Worm (Caenorhabditis elegans) whole organism, L2 larva: ENCODE measurements around the gene T14A8.2.

ENCODE experiments used
- F13H6.1 ChIP-seq: sonication (generic microtip); optimal IDR thresholded peaks from 2 replicates; lab custom pipeline; 2016; ENCODE audit warnings: missing genetic modification characterization, missing compliant biosample characterization
- R02D3.7 ChIP-seq: fragments of 150-350 bp; optimal IDR thresholded peaks from 2 replicates; lab custom pipeline; 2014; ENCODE audit warnings: missing biosample characterization, missing genetic modification characterization
- ZK546.5 ChIP-seq: sonication (generic microtip); optimal IDR thresholded peaks from 2 replicates; lab custom pipeline; 2017; ENCODE audit warnings: missing biosample characterization, missing genetic modification characterization
- aly-2 ChIP-seq: fragments of 150-350 bp; optimal IDR thresholded peaks from 2 replicates; lab custom pipeline; 2014; ENCODE audit warnings: missing biosample characterization, missing genetic modification characterization
- ama-1 ChIP-seq: fragments of 150-350 bp; optimal IDR thresholded peaks from 2 replicates; lab custom pipeline; 2018; ENCODE audit warnings: inconsistent platforms
- blmp-1 ChIP-seq: sonication (generic microtip); optimal IDR thresholded peaks from 2 replicates; lab custom pipeline; 2017; ENCODE audit warnings: missing genetic modification characterization, mild to moderate bottlenecking, missing compliant biosample characterization, antibody characterized with exemption, moderate library complexity; ENCODE audit not compliant: insufficient read depth
- ceh-16 ChIP-seq: fragments of 150-350 bp; optimal IDR thresholded peaks from 2 replicates; lab custom pipeline; 2014; ENCODE audit warnings: missing biosample characterization, missing genetic modification characterization
- ceh-82 ChIP-seq: fragments of 150-350 bp; optimal IDR thresholded peaks from 2 replicates; lab custom pipeline; 2014; ENCODE audit warnings: missing biosample characterization, missing genetic modification characterization
- crh-2 ChIP-seq: sonication (generic microtip); optimal IDR thresholded peaks from 2 replicates; lab custom pipeline; 2017; ENCODE audit warnings: missing biosample characterization, missing genetic modification characterization
- dmd-4 ChIP-seq: sonication (generic microtip); optimal IDR thresholded peaks from 2 replicates; lab custom pipeline; 2017; ENCODE audit warnings: missing biosample characterization, missing genetic modification characterization
- elt-1 ChIP-seq: fragments of 150-350 bp; optimal IDR thresholded peaks from 2 replicates; lab custom pipeline; 2014; ENCODE audit warnings: missing biosample characterization, missing genetic modification characterization
- elt-3 ChIP-seq: sonication (generic microtip); optimal IDR thresholded peaks from 2 replicates; lab custom pipeline; 2017; ENCODE audit warnings: missing biosample characterization, missing genetic modification characterization
- fos-1 ChIP-seq: fragments of 150-350 bp; optimal IDR thresholded peaks from 2 replicates; lab custom pipeline; 2014; ENCODE audit warnings: missing biosample characterization, missing genetic modification characterization
- gmeb-1 ChIP-seq: fragments of 150-350 bp; optimal IDR thresholded peaks from 2 replicates; lab custom pipeline; 2014; ENCODE audit warnings: missing biosample characterization, missing genetic modification characterization
- lin-11 ChIP-seq: fragments of 150-350 bp; sonication (generic microtip); optimal IDR thresholded peaks from 2 replicates; lab custom pipeline; 2014; ENCODE audit warnings: missing biosample characterization, missing genetic modification characterization, inconsistent platforms, mixed read lengths
- lin-13 ChIP-seq: fragments of 150-350 bp; optimal IDR thresholded peaks from 2 replicates; lab custom pipeline; 2014; ENCODE audit warnings: missing biosample characterization, missing genetic modification reagents, missing genetic modification characterization
- lsy-2 ChIP-seq, 2 experiments: fragments of 150-350 bp in 1 of 2; sonication (generic microtip) in 1 of 2; optimal IDR thresholded peaks; 2 replicates each; lab custom pipeline; 2014 to 2017; ENCODE audit warnings: missing biosample characterization in 2 of 2, missing genetic modification characterization in 2 of 2
- mab-5 ChIP-seq: fragments of 150-350 bp; optimal IDR thresholded peaks from 2 replicates; lab custom pipeline; 2014; ENCODE audit warnings: missing biosample characterization, missing genetic modification characterization
- mbf-1 ChIP-seq: sonication (generic microtip); optimal IDR thresholded peaks from 2 replicates; lab custom pipeline; 2017; ENCODE audit warnings: missing biosample characterization, missing genetic modification characterization
- nhr-11 ChIP-seq: fragments of 150-350 bp; optimal IDR thresholded peaks from 2 replicates; lab custom pipeline; 2014; ENCODE audit warnings: missing biosample characterization, missing genetic modification characterization
- nhr-12 ChIP-seq: fragments of 150-350 bp; optimal IDR thresholded peaks from 2 replicates; lab custom pipeline; 2014; ENCODE audit warnings: missing biosample characterization, missing genetic modification characterization
- nhr-129 ChIP-seq: fragments of 150-350 bp; optimal IDR thresholded peaks from 2 replicates; lab custom pipeline; 2014; ENCODE audit warnings: missing biosample characterization, missing genetic modification characterization
- nhr-21 ChIP-seq: fragments of 150-350 bp; optimal IDR thresholded peaks from 2 replicates; lab custom pipeline; 2014; ENCODE audit warnings: missing biosample characterization, missing genetic modification characterization
- nhr-23 ChIP-seq: fragments of 150-350 bp; optimal IDR thresholded peaks from 2 replicates; lab custom pipeline; 2014; ENCODE audit warnings: missing biosample characterization, missing genetic modification reagents, missing genetic modification characterization
- nhr-237 ChIP-seq: fragments of 150-350 bp; optimal IDR thresholded peaks from 2 replicates; lab custom pipeline; 2014; ENCODE audit warnings: missing biosample characterization, missing genetic modification characterization
- nhr-25 ChIP-seq: fragments of 150-350 bp; sonication (generic microtip); optimal IDR thresholded peaks from 3 replicates; lab custom pipeline; 2014; ENCODE audit warnings: missing biosample characterization, missing genetic modification characterization
- nhr-6 ChIP-seq: fragments of 150-350 bp; optimal IDR thresholded peaks from 2 replicates; lab custom pipeline; 2014; ENCODE audit warnings: missing biosample characterization, missing genetic modification characterization
- nhr-77 ChIP-seq: fragments of 150-350 bp; optimal IDR thresholded peaks from 2 replicates; lab custom pipeline; 2014; ENCODE audit warnings: missing biosample characterization, missing genetic modification characterization
- peb-1 ChIP-seq: fragments of 150-350 bp; optimal IDR thresholded peaks from 2 replicates; lab custom pipeline; 2014; ENCODE audit warnings: missing biosample characterization, missing genetic modification characterization
- sem-4 ChIP-seq: fragments of 150-350 bp; optimal IDR thresholded peaks from 2 replicates; lab custom pipeline; 2014; ENCODE audit warnings: missing biosample characterization, missing genetic modification reagents, missing genetic modification characterization
- skn-1 ChIP-seq: sonication (generic microtip); optimal IDR thresholded peaks from 2 replicates; lab custom pipeline; 2017; ENCODE audit warnings: missing biosample characterization, missing genetic modification characterization
- sma-9 ChIP-seq, 2 experiments: fragments of 150-350 bp in 1 of 2; sonication (generic microtip) in 1 of 2; optimal IDR thresholded peaks; 2 replicates each; lab custom pipeline; 2014 to 2016; ENCODE audit warnings: missing genetic modification characterization in 2 of 2, mild to moderate bottlenecking in 1 of 2, missing biosample characterization in 1 of 2, missing compliant biosample characterization in 1 of 2, missing genetic modification reagents in 1 of 2, moderate library complexity in 1 of 2
- snpc-4 ChIP-seq: fragments of 150-350 bp; optimal IDR thresholded peaks from 2 replicates; lab custom pipeline; 2014; ENCODE audit warnings: missing biosample characterization, missing genetic modification characterization
- unc-39 ChIP-seq: fragments of 150-350 bp; optimal IDR thresholded peaks from 2 replicates; lab custom pipeline; 2014; ENCODE audit warnings: missing biosample characterization, missing genetic modification characterization
- unc-55 ChIP-seq: fragments of 150-350 bp; sonication (generic microtip); optimal IDR thresholded peaks from 3 replicates; lab custom pipeline; 2014; ENCODE audit warnings: missing biosample characterization, missing genetic modification reagents, missing genetic modification characterization
- unc-62 ChIP-seq: fragments of 150-350 bp; optimal IDR thresholded peaks from 2 replicates; lab custom pipeline; 2014; ENCODE audit warnings: missing biosample characterization, missing genetic modification reagents, missing genetic modification characterization
- zag-1 ChIP-seq: fragments of 150-350 bp; optimal IDR thresholded peaks from 2 replicates; lab custom pipeline; 2014; ENCODE audit warnings: missing biosample characterization, missing genetic modification characterization
- ztf-1 ChIP-seq: fragments of 200-800 bp; sonication (Bioruptor generic); conservative IDR thresholded peaks from 2 replicates; pipeline ENCODE4 v1.3.6; 2022; ENCODE audit warnings: missing genetic modification characterization, missing compliant biosample characterization
- ztf-11 ChIP-seq: sonication (generic microtip); optimal IDR thresholded peaks from 2 replicates; lab custom pipeline; 2017; ENCODE audit warnings: missing biosample characterization, missing genetic modification characterization
- ztf-4 ChIP-seq: fragments of 150-350 bp; optimal IDR thresholded peaks from 2 replicates; lab custom pipeline; 2014; ENCODE audit warnings: missing biosample characterization, missing genetic modification characterization

The T14A8.2 gene

DNA sequence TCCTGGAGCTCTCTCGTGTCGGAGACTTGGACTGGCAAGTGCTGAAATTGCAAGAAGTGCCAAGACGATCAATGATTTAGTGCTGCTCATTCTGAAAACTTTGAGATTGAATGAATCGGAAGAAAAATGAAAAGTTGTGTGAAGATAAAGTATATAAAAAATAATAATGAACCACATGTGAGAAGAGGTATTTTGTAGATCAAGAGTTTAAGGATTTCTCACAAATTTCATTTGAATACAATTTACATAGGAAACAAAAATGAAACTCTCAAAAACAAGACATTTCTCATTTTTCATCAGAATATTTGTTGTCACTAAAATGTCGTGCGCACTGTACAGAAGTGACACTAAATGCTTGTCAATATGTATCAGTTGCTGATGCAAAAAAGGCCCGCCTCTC lies at the start of gene T14A8.2:
T14A8.2 (minus strand) TSS at position 101 of the 400 bp plus-strand sequence.
- TF ChIP-seq zag-1 (tag; lab: Kevin White, UChicago): no peak
- TF ChIP-seq snpc-4 (tag; lab: Kevin White, UChicago): no peak
- no peak for TF ChIP-seq dmd-4
- TF ChIP-seq R02D3.7 (tag; lab: Kevin White, UChicago): no peak
- no peak for TF ChIP-seq elt-1 (tag; lab: Kevin White, UChicago)
- no peak for TF ChIP-seq aly-2 (tag; lab: Kevin White, UChicago)
- TF ChIP-seq F13H6.1: no peak
- TF ChIP-seq ztf-11 (tag; lab: Kevin White, UChicago): no peak
- TF ChIP-seq crh-2 (tag; lab: Kevin White, UChicago): no peak
- TF ChIP-seq nhr-77 (tag; lab: Kevin White, UChicago): no peak
- TF ChIP-seq unc-55 (GFP tag; lab: Kevin White, UChicago): no peak
- TF ChIP-seq ceh-82 (tag; lab: Kevin White, UChicago): no peak
- TF ChIP-seq lin-13 (GFP tag; lab: Kevin White, UChicago): no peak
- no peak for TF ChIP-seq unc-62
- no peak for TF ChIP-seq nhr-11

DNA sequence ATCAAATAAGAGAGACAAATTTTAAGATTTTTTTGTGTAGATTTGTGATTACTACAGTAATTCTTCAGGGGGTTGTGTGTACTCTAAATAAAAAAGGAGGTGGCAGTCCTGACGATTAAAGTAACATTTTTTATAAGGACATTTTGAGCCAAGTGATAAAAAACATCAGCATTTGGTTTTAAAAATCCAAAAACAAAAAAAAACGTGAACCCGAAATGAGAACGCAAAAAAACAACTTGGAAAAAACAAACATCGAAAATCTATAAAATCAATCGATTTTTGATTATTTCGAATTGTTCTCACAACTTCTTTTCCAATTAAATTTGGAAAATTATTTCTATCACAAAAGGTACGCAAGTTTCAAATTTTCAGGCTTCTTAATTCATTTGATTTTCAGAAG lies 48.0 kb upstream of the T14A8.2 start, which contains the start of gene T06C10.3:
T06C10.3 (plus strand) TSS at position 301 of the 400 bp plus-strand sequence.
- no peak for TF ChIP-seq ceh-16 (tag; lab: Kevin White, UChicago)
- TF ChIP-seq ztf-4: no peak
- no peak for TF ChIP-seq aly-2 (tag; lab: Kevin White, UChicago)
- TF ChIP-seq sem-4 (tag; lab: Kevin White, UChicago): no peak
- TF ChIP-seq crh-2 (tag; lab: Kevin White, UChicago): no peak
- TF ChIP-seq ztf-11 (tag; lab: Kevin White, UChicago): no peak
- no peak for TF ChIP-seq lin-11 (tag; lab: Kevin White, UChicago)
- TF ChIP-seq ztf-1: no peak
- TF ChIP-seq unc-55 (GFP tag; lab: Kevin White, UChicago): no peak
- no peak for TF ChIP-seq mab-5 (tag; lab: Kevin White, UChicago)
- no peak for TF ChIP-seq sma-9 (GFP tag; optimal IDR thresholded peaks at IDR 0.05; lab: Kevin White, UChicago)
- TF ChIP-seq sma-9 (tag; optimal IDR thresholded peaks at IDR 0.05; lab: Kevin White, UChicago): no peak
- TF ChIP-seq peb-1: no peak
- no peak for TF ChIP-seq F13H6.1
- TF ChIP-seq mbf-1 (tag; lab: Kevin White, UChicago): no peak

DNA sequence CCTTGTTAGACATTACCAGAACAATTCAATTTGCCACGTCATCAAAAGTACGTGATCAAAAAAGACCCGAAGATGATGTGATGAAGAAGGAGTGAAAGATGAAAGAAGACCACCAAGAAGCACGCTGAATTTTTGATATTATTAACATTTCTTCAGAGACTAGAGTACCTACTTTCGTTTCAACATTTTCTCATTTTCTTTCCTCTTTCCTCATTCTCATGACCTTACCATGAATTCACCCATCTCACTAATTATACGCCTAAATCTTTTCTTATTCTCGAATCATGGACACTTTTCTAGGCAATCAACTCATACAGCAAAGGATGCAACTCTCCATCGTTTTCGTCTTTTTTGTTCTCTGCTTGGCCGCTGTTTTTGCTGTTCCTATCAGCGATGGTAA lies 46.2 kb upstream of the T14A8.2 start, which contains the start of gene flp-10:
flp-10 (plus strand) TSS at position 301 of the 400 bp plus-strand sequence.
- TF ChIP-seq nhr-12 (tag; lab: Kevin White, UChicago) (no peak), peb-1 (no peak), skn-1 (tag; lab: Kevin White, UChicago) (no peak), lsy-2 (tag; optimal IDR thresholded peaks at IDR 0.05; lab: Kevin White, UChicago) (no peak), unc-62 (no peak), ceh-16 (tag; lab: Kevin White, UChicago) (no peak)

DNA sequence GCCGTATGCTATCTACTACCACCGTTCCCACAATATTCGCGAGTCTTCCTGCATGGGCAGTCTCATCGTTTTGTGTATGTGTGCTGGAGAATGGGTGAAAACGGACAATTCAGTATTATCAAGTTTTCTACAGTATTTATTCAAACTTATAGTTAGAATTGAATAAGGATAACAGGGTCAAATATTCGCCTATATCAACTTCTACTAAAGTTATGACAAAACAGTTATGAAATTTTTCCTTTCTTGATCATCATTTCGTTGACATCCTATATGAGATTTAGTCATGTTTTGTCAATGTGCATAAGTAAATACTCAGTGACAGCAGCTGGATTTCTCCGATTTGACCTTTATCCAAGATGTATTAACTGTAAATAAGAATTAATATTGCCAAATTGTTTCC lies 28.9 kb upstream of the T14A8.2 start:
- no peak for TF ChIP-seq unc-39 (tag; lab: Kevin White, UChicago)
- TF ChIP-seq nhr-6: no peak
- TF ChIP-seq ZK546.5 (tag; lab: Kevin White, UChicago): no peak
- TF ChIP-seq ztf-11 (tag; lab: Kevin White, UChicago): no peak
- no peak for TF ChIP-seq ztf-4
- no peak for TF ChIP-seq nhr-23 (tag; lab: Kevin White, UChicago)
- TF ChIP-seq nhr-11: no peak
- no peak for TF ChIP-seq R02D3.7 (tag; lab: Kevin White, UChicago)
- TF ChIP-seq crh-2 (tag; lab: Kevin White, UChicago): no peak
- no peak for TF ChIP-seq snpc-4 (tag; lab: Kevin White, UChicago)
- TF ChIP-seq blmp-1 (tag; lab: Kevin White, UChicago): no peak
- TF ChIP-seq ceh-82 (tag; lab: Kevin White, UChicago): no peak
- TF ChIP-seq ztf-1: no peak
- no peak for TF ChIP-seq nhr-237 (tag; lab: Kevin White, UChicago)
- no peak for TF ChIP-seq gmeb-1 (tag; lab: Kevin White, UChicago)
- no peak for TF ChIP-seq lin-11 (tag; lab: Kevin White, UChicago)

DNA sequence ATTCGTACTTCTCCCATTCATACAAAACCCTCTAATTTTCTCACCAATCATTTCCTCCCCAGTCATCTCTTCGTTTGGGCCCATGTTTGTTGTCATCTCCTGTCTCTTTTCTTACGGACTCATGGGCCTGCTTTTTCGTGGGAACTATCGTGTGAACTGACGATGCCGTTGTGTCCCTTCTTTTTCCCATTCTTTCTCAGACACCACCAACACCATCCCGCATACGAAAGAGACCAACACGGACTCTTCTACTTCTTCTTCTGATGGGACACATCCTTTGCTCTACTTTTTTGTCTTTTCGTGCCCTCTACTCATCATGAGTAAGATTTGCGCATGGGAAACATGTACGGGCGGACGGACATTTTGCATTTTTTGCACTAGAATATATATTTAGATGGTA lies 27.9 kb upstream of the T14A8.2 start:
- TF ChIP-seq mbf-1 (tag; lab: Kevin White, UChicago) (no peak), ama-1 (no peak), lin-11 (tag; lab: Kevin White, UChicago) (no peak), nhr-25 (tag; lab: Kevin White, UChicago) (no peak), elt-1 (tag; lab: Kevin White, UChicago) (no peak), zag-1 (tag; lab: Kevin White, UChicago) (no peak), nhr-77 (tag; lab: Kevin White, UChicago) (no peak), fos-1 (tag; lab: Kevin White, UChicago) (no peak), nhr-12 (tag; lab: Kevin White, UChicago) (no peak), nhr-237 (tag; lab: Kevin White, UChicago) (no peak), nhr-21 (tag; lab: Kevin White, UChicago) (no peak), elt-3 (tag; lab: Kevin White, UChicago) (no peak), ztf-11 (tag; lab: Kevin White, UChicago) (no peak), crh-2 (tag; lab: Kevin White, UChicago) (no peak), nhr-129 (no peak)
- TF ChIP-seq, all 48 proteins: peak for 0
